Worm (Caenorhabditis elegans) whole organism, L2 larva: ENCODE measurements around the gene Y41G9A.17.

Source experiments
- F13H6.1 ChIP-seq: sonication (generic microtip); optimal IDR thresholded peaks from 2 replicates; lab custom pipeline; 2016; ENCODE audit warnings: missing genetic modification characterization, missing compliant biosample characterization
- R02D3.7 ChIP-seq: fragments of 150-350 bp; optimal IDR thresholded peaks from 2 replicates; lab custom pipeline; 2014; ENCODE audit warnings: missing biosample characterization, missing genetic modification characterization
- Y55F3AM.14 ChIP-seq: fragments of 200-800 bp; sonication (Bioruptor generic); optimal IDR thresholded peaks from 2 replicates; lab custom pipeline; 2018; ENCODE audit warnings: mild to moderate bottlenecking, missing genetic modification characterization, missing compliant biosample characterization
- ZK546.5 ChIP-seq: sonication (generic microtip); optimal IDR thresholded peaks from 2 replicates; lab custom pipeline; 2017; ENCODE audit warnings: missing biosample characterization, missing genetic modification characterization
- alr-1 ChIP-seq: fragments of 150-350 bp; optimal IDR thresholded peaks from 2 replicates; lab custom pipeline; 2014; ENCODE audit warnings: missing biosample characterization, missing genetic modification characterization
- aly-2 ChIP-seq: fragments of 150-350 bp; optimal IDR thresholded peaks from 2 replicates; lab custom pipeline; 2014; ENCODE audit warnings: missing biosample characterization, missing genetic modification characterization
- ama-1 ChIP-seq: fragments of 150-350 bp; optimal IDR thresholded peaks from 2 replicates; lab custom pipeline; 2018; ENCODE audit warnings: inconsistent platforms
- blmp-1 ChIP-seq: sonication (generic microtip); optimal IDR thresholded peaks from 2 replicates; lab custom pipeline; 2017; ENCODE audit warnings: missing genetic modification characterization, mild to moderate bottlenecking, missing compliant biosample characterization, antibody characterized with exemption, moderate library complexity; ENCODE audit not compliant: insufficient read depth
- ceh-16 ChIP-seq: fragments of 150-350 bp; optimal IDR thresholded peaks from 2 replicates; lab custom pipeline; 2014; ENCODE audit warnings: missing biosample characterization, missing genetic modification characterization
- ceh-82 ChIP-seq: fragments of 150-350 bp; optimal IDR thresholded peaks from 2 replicates; lab custom pipeline; 2014; ENCODE audit warnings: missing biosample characterization, missing genetic modification characterization
- crh-2 ChIP-seq: sonication (generic microtip); optimal IDR thresholded peaks from 2 replicates; lab custom pipeline; 2017; ENCODE audit warnings: missing biosample characterization, missing genetic modification characterization
- dmd-4 ChIP-seq: sonication (generic microtip); optimal IDR thresholded peaks from 2 replicates; lab custom pipeline; 2017; ENCODE audit warnings: missing biosample characterization, missing genetic modification characterization
- elt-3 ChIP-seq: sonication (generic microtip); optimal IDR thresholded peaks from 2 replicates; lab custom pipeline; 2017; ENCODE audit warnings: missing biosample characterization, missing genetic modification characterization
- fos-1 ChIP-seq: fragments of 150-350 bp; optimal IDR thresholded peaks from 2 replicates; lab custom pipeline; 2014; ENCODE audit warnings: missing biosample characterization, missing genetic modification characterization
- gmeb-1 ChIP-seq: fragments of 150-350 bp; optimal IDR thresholded peaks from 2 replicates; lab custom pipeline; 2014; ENCODE audit warnings: missing biosample characterization, missing genetic modification characterization
- lin-11 ChIP-seq: fragments of 150-350 bp; sonication (generic microtip); optimal IDR thresholded peaks from 2 replicates; lab custom pipeline; 2014; ENCODE audit warnings: missing biosample characterization, missing genetic modification characterization, inconsistent platforms, mixed read lengths
- lin-13 ChIP-seq: fragments of 150-350 bp; optimal IDR thresholded peaks from 2 replicates; lab custom pipeline; 2014; ENCODE audit warnings: missing biosample characterization, missing genetic modification reagents, missing genetic modification characterization
- lin-39 ChIP-seq: fragments of 150-350 bp; optimal IDR thresholded peaks from 2 replicates; lab custom pipeline; 2014; ENCODE audit warnings: missing biosample characterization, missing genetic modification reagents, missing genetic modification characterization
- lsy-2 ChIP-seq, 2 experiments: fragments of 150-350 bp in 1 of 2; sonication (generic microtip) in 1 of 2; optimal IDR thresholded peaks; 2 replicates each; lab custom pipeline; 2014 to 2017; ENCODE audit warnings: missing biosample characterization in 2 of 2, missing genetic modification characterization in 2 of 2
- mab-5 ChIP-seq: fragments of 150-350 bp; optimal IDR thresholded peaks from 2 replicates; lab custom pipeline; 2014; ENCODE audit warnings: missing biosample characterization, missing genetic modification characterization
- mbf-1 ChIP-seq: sonication (generic microtip); optimal IDR thresholded peaks from 2 replicates; lab custom pipeline; 2017; ENCODE audit warnings: missing biosample characterization, missing genetic modification characterization
- mdl-1 ChIP-seq, 2 experiments: fragments of 150-350 bp in 1 of 2; sonication (generic microtip) in 1 of 2; optimal IDR thresholded peaks; 2 replicates each; lab custom pipeline; 2017; ENCODE audit warnings: missing biosample characterization in 2 of 2, missing genetic modification characterization in 2 of 2
- nhr-11 ChIP-seq: fragments of 150-350 bp; optimal IDR thresholded peaks from 2 replicates; lab custom pipeline; 2014; ENCODE audit warnings: missing biosample characterization, missing genetic modification characterization
- nhr-12 ChIP-seq: fragments of 150-350 bp; optimal IDR thresholded peaks from 2 replicates; lab custom pipeline; 2014; ENCODE audit warnings: missing biosample characterization, missing genetic modification characterization
- nhr-129 ChIP-seq: fragments of 150-350 bp; optimal IDR thresholded peaks from 2 replicates; lab custom pipeline; 2014; ENCODE audit warnings: missing biosample characterization, missing genetic modification characterization
- nhr-21 ChIP-seq: fragments of 150-350 bp; optimal IDR thresholded peaks from 2 replicates; lab custom pipeline; 2014; ENCODE audit warnings: missing biosample characterization, missing genetic modification characterization
- nhr-25 ChIP-seq: fragments of 150-350 bp; sonication (generic microtip); optimal IDR thresholded peaks from 3 replicates; lab custom pipeline; 2014; ENCODE audit warnings: missing biosample characterization, missing genetic modification characterization
- nhr-6 ChIP-seq: fragments of 150-350 bp; optimal IDR thresholded peaks from 2 replicates; lab custom pipeline; 2014; ENCODE audit warnings: missing biosample characterization, missing genetic modification characterization
- nhr-77 ChIP-seq: fragments of 150-350 bp; optimal IDR thresholded peaks from 2 replicates; lab custom pipeline; 2014; ENCODE audit warnings: missing biosample characterization, missing genetic modification characterization
- peb-1 ChIP-seq: fragments of 150-350 bp; optimal IDR thresholded peaks from 2 replicates; lab custom pipeline; 2014; ENCODE audit warnings: missing biosample characterization, missing genetic modification characterization
- sma-3 ChIP-seq: sonication (generic microtip); optimal IDR thresholded peaks from 2 replicates; lab custom pipeline; 2016; ENCODE audit warnings: missing genetic modification reagents, missing genetic modification characterization, missing compliant biosample characterization
- snpc-4 ChIP-seq: fragments of 150-350 bp; optimal IDR thresholded peaks from 2 replicates; lab custom pipeline; 2014; ENCODE audit warnings: missing biosample characterization, missing genetic modification characterization
- unc-39 ChIP-seq: fragments of 150-350 bp; optimal IDR thresholded peaks from 2 replicates; lab custom pipeline; 2014; ENCODE audit warnings: missing biosample characterization, missing genetic modification characterization
- unc-55 ChIP-seq: fragments of 150-350 bp; sonication (generic microtip); optimal IDR thresholded peaks from 3 replicates; lab custom pipeline; 2014; ENCODE audit warnings: missing biosample characterization, missing genetic modification reagents, missing genetic modification characterization
- unc-62 ChIP-seq: fragments of 150-350 bp; optimal IDR thresholded peaks from 2 replicates; lab custom pipeline; 2014; ENCODE audit warnings: missing biosample characterization, missing genetic modification reagents, missing genetic modification characterization
- zag-1 ChIP-seq: fragments of 150-350 bp; optimal IDR thresholded peaks from 2 replicates; lab custom pipeline; 2014; ENCODE audit warnings: missing biosample characterization, missing genetic modification characterization
- ztf-1 ChIP-seq: fragments of 200-800 bp; sonication (Bioruptor generic); conservative IDR thresholded peaks from 2 replicates; pipeline ENCODE4 v1.3.6; 2022; ENCODE audit warnings: missing genetic modification characterization, missing compliant biosample characterization
- ztf-11 ChIP-seq: sonication (generic microtip); optimal IDR thresholded peaks from 2 replicates; lab custom pipeline; 2017; ENCODE audit warnings: missing biosample characterization, missing genetic modification characterization
- ztf-4 ChIP-seq: fragments of 150-350 bp; optimal IDR thresholded peaks from 2 replicates; lab custom pipeline; 2014; ENCODE audit warnings: missing biosample characterization, missing genetic modification characterization

Y41G9A.17 gene

ce11 chrX:3048696-3049095 lies 49.1 kb upstream of the Y41G9A.17 start:
- no peak for TF ChIP-seq nhr-21
- TF ChIP-seq dmd-4 = no peak
- TF ChIP-seq unc-55 (GFP tag; lab: Kevin White, UChicago) = no peak
- no peak for TF ChIP-seq unc-62 (GFP tag; lab: Kevin White, UChicago)
- TF ChIP-seq ztf-1 (GFP tag; lab: Robert Waterston, UW) = no peak
- TF ChIP-seq mab-5 (tag; lab: Kevin White, UChicago) = no peak
- TF ChIP-seq alr-1 (tag; lab: Kevin White, UChicago) = no peak
- TF ChIP-seq nhr-12 (tag; lab: Kevin White, UChicago) = no peak
- no peak for TF ChIP-seq mbf-1 (tag; lab: Kevin White, UChicago)
- no peak for TF ChIP-seq nhr-11 (tag; lab: Kevin White, UChicago)
- no peak for TF ChIP-seq fos-1
- TF ChIP-seq nhr-25 (tag; lab: Kevin White, UChicago) = no peak
- TF ChIP-seq nhr-77 = no peak
- no peak for TF ChIP-seq zag-1 (tag; lab: Kevin White, UChicago)
- TF ChIP-seq lin-13 (GFP tag; lab: Kevin White, UChicago) = no peak
- TF ChIP-seq Y55F3AM.14 (GFP tag; lab: Kevin White, UChicago) = no peak
- no peak for TF ChIP-seq crh-2 (tag; lab: Kevin White, UChicago)
- no peak for TF ChIP-seq sma-3
- TF ChIP-seq R02D3.7 = no peak

ce11 chrX:3047224-3047623 lies 47.7 kb upstream of the Y41G9A.17 start:
- TF ChIP-seq fos-1 (peak; percentile 52), lsy-2 (tag; optimal IDR thresholded peaks at IDR 0.05; lab: Kevin White, UChicago) (no peak)
- TF ChIP-seq, all 48 proteins: peak for 1

- TF ChIP-seq sma-3 (no peak), gmeb-1 (no peak), zag-1 (tag; lab: Kevin White, UChicago) (no peak), unc-62 (GFP tag; lab: Kevin White, UChicago) (no peak), ZK546.5 (tag; lab: Kevin White, UChicago) (no peak), alr-1 (tag; lab: Kevin White, UChicago) (no peak), aly-2 (no peak), mdl-1 (tag; optimal IDR thresholded peaks at IDR 0.05; lab: Kevin White, UChicago) (no peak), elt-3 (tag; lab: Kevin White, UChicago) (no peak), mab-5 (tag; lab: Kevin White, UChicago) (no peak), ztf-11 (tag; lab: Kevin White, UChicago) (no peak), lin-13 (GFP tag; lab: Kevin White, UChicago) (no peak), dmd-4 (no peak)
Observed at ce11 chrX:3045466-3045865, 45.9 kb upstream of the Y41G9A.17 start, which contains the start of gene cnnm-3. TSS of gene cnnm-3 (minus strand) at chrX:3045847.

- TF ChIP-seq nhr-11 (tag; lab: Kevin White, UChicago) = no peak
Observed at ce11 chrX:3040609-3041008, 41.1 kb upstream of the Y41G9A.17 start.

- TF ChIP-seq lin-39 (no peak), lsy-2 (tag; optimal IDR thresholded peaks at IDR 0.05; lab: Kevin White, UChicago) (no peak), Y55F3AM.14 (GFP tag; lab: Kevin White, UChicago) (no peak), nhr-25 (tag; lab: Kevin White, UChicago) (no peak), zag-1 (tag; lab: Kevin White, UChicago) (no peak), ztf-4 (tag; lab: Kevin White, UChicago) (no peak), unc-55 (GFP tag; lab: Kevin White, UChicago) (no peak), F13H6.1 (tag; lab: Kevin White, UChicago) (no peak), mbf-1 (tag; lab: Kevin White, UChicago) (no peak), ceh-16 (tag; lab: Kevin White, UChicago) (no peak), nhr-129 (tag; lab: Kevin White, UChicago) (no peak), peb-1 (tag; lab: Kevin White, UChicago) (no peak), ztf-11 (tag; lab: Kevin White, UChicago) (no peak), alr-1 (tag; lab: Kevin White, UChicago) (no peak)
Observed at ce11 chrX:3040021-3040420, 40.5 kb upstream of the Y41G9A.17 start.

- TF ChIP-seq nhr-21 (peak; percentile 90), lin-13 (GFP tag; lab: Kevin White, UChicago) (peak; percentile 90), lin-11 (tag; lab: Kevin White, UChicago) (peak; percentile 87), unc-39 (no peak), fos-1 (peak; percentile 83), snpc-4 (peak; percentile 83), Y55F3AM.14 (GFP tag; lab: Kevin White, UChicago) (peak; percentile 94), peb-1 (tag; lab: Kevin White, UChicago) (no peak), ceh-82 (peak; percentile 15), nhr-77 (peak; percentile 60), nhr-25 (tag; lab: Kevin White, UChicago) (peak; percentile 83), R02D3.7 (peak; percentile 37), blmp-1 (peak; percentile 54), ztf-11 (tag; lab: Kevin White, UChicago) (peak; percentile 70), elt-3 (tag; lab: Kevin White, UChicago) (no peak), ZK546.5 (tag; lab: Kevin White, UChicago) (peak; percentile 41), aly-2 (peak; percentile 41), ceh-16 (tag; lab: Kevin White, UChicago) (peak; percentile 34), alr-1 (tag; lab: Kevin White, UChicago) (no peak), nhr-6 (tag; lab: Kevin White, UChicago) (peak; percentile 86), F13H6.1 (tag; lab: Kevin White, UChicago) (peak; percentile 92), zag-1 (tag; lab: Kevin White, UChicago) (peak; percentile 92), ztf-4 (tag; lab: Kevin White, UChicago) (peak; percentile 85), ama-1 (lab: Kevin White, UChicago) (peak; percentile 62), crh-2 (tag; lab: Kevin White, UChicago) (peak; percentile 92), mab-5 (tag; lab: Kevin White, UChicago) (peak; percentile 91), unc-62 (GFP tag; lab: Kevin White, UChicago) (no peak)
Observed at ce11 chrX:3035972-3036379, 36.4 kb upstream of the Y41G9A.17 start.
